Fruit fly (Drosophila melanogaster) whole organism, embryonic: ENCODE results near the gene CG4270.

ENCODE experiments used
- Bteb2 ChIP-seq: fragments of 200-800 bp; sonication (Bioruptor generic); optimal IDR thresholded peaks from 2 replicates; lab custom pipeline; 2016; ENCODE audit warnings: missing biosample characterization, missing genetic modification characterization
- CG11247 ChIP-seq: fragments of 200-800 bp; sonication (Bioruptor generic); IDR thresholded peaks from 2 replicates; pipeline ENCODE4 v1.3.6; 2022; ENCODE audit warnings: missing biosample characterization, missing genetic modification characterization
- CG11723 ChIP-seq: fragments of 200-800 bp; sonication (Bioruptor generic); optimal IDR thresholded peaks from 2 replicates; lab custom pipeline; 2017; ENCODE audit warnings: missing biosample characterization, mild to moderate bottlenecking, missing genetic modification characterization
- CG12155 ChIP-seq: fragments of 200-800 bp; sonication (Bioruptor generic); optimal IDR thresholded peaks from 3 replicates; lab custom pipeline; 2016; ENCODE audit warnings: missing biosample characterization, missing genetic modification characterization
- CG12391 ChIP-seq: fragments of 200-800 bp; sonication (Bioruptor generic); optimal IDR thresholded peaks from 3 replicates; lab custom pipeline; 2018; ENCODE audit warnings: missing biosample characterization, mild to moderate bottlenecking, missing genetic modification characterization, moderate library complexity
- CG14014 ChIP-seq: fragments of 200-800 bp; sonication (Bioruptor generic); IDR thresholded peaks from 2 replicates; pipeline ENCODE4 v1.3.6; 2022; ENCODE audit warnings: missing biosample characterization, missing genetic modification characterization
- CG16815 ChIP-seq: fragments of 200-800 bp; sonication (Bioruptor generic); optimal IDR thresholded peaks from 3 replicates; lab custom pipeline; 2017; ENCODE audit warnings: missing biosample characterization, mild to moderate bottlenecking, missing genetic modification characterization
- CG17359 ChIP-seq: fragments of 200-800 bp; sonication (Bioruptor generic); optimal IDR thresholded peaks from 3 replicates; lab custom pipeline; 2018; ENCODE audit warnings: missing biosample characterization, mild to moderate bottlenecking, missing genetic modification characterization, moderate library complexity
- CG2889 ChIP-seq: fragments of 200-800 bp; sonication (Bioruptor generic); IDR thresholded peaks from 3 replicates; pipeline ENCODE4 v1.3.6; 2022; ENCODE audit warnings: missing biosample characterization, missing genetic modification characterization
- CG5180 ChIP-seq: fragments of 200-800 bp; sonication (Bioruptor generic); optimal IDR thresholded peaks from 3 replicates; lab custom pipeline; 2017; ENCODE audit warnings: missing biosample characterization, missing genetic modification characterization, mild to moderate bottlenecking, moderate library complexity, missing genetic modification reagents
- CG6654 ChIP-seq: fragments of 200-800 bp; sonication (Bioruptor generic); optimal IDR thresholded peaks from 2 replicates; lab custom pipeline; 2017; ENCODE audit warnings: missing biosample characterization, mild to moderate bottlenecking, missing genetic modification characterization
- CG6683 ChIP-seq: fragments of 200-800 bp; sonication (Bioruptor generic); optimal IDR thresholded peaks from 2 replicates; lab custom pipeline; 2017; ENCODE audit warnings: missing biosample characterization, mild to moderate bottlenecking, missing genetic modification characterization, missing genetic modification reagents
- CG6813 ChIP-seq: fragments of 200-800 bp; sonication (Bioruptor generic); optimal IDR thresholded peaks from 2 replicates; lab custom pipeline; 2017; ENCODE audit warnings: missing biosample characterization, missing genetic modification characterization, mild to moderate bottlenecking, moderate library complexity, missing genetic modification reagents
- CG7556 ChIP-seq: fragments of 200-800 bp; sonication (Bioruptor generic); optimal IDR thresholded peaks from 2 replicates; lab custom pipeline; 2017; ENCODE audit warnings: missing biosample characterization, mild to moderate bottlenecking, missing genetic modification characterization
- CG7963 ChIP-seq: fragments of 200-800 bp; sonication (Bioruptor generic); IDR thresholded peaks from 3 replicates; pipeline ENCODE4 v1.3.6; 2022; ENCODE audit warnings: missing biosample characterization, missing genetic modification characterization; ENCODE audit not compliant: partially characterized antibody
- D19A ChIP-seq: fragments of 200-800 bp; optimal IDR thresholded peaks from 3 replicates; lab custom pipeline; 2019; ENCODE audit warnings: missing biosample characterization, mild to moderate bottlenecking, missing genetic modification characterization, moderate library complexity
- Ets97D ChIP-seq: fragments of 200-800 bp; sonication (Bioruptor generic); optimal IDR thresholded peaks from 3 replicates; lab custom pipeline; 2016; ENCODE audit warnings: missing biosample characterization, missing genetic modification characterization
- Gsc ChIP-seq: fragments of 200-800 bp; sonication (Bioruptor generic); IDR thresholded peaks from 2 replicates; pipeline ENCODE4 v1.3.6; 2022; ENCODE audit warnings: missing biosample characterization, missing genetic modification characterization
- HHEX ChIP-seq: fragments of 200-800 bp; sonication (Bioruptor generic); optimal IDR thresholded peaks from 3 replicates; lab custom pipeline; 2017; ENCODE audit warnings: missing biosample characterization, mild to moderate bottlenecking, missing genetic modification characterization, missing genetic modification reagents
- HLH4C ChIP-seq: fragments of 200-800 bp; sonication (Bioruptor generic); IDR thresholded peaks from 3 replicates; pipeline ENCODE4 v1.3.6; 2022; ENCODE audit warnings: missing biosample characterization, missing genetic modification characterization; ENCODE audit not compliant: partially characterized antibody
- HmgD ChIP-seq: fragments of 200-800 bp; sonication (Bioruptor generic); optimal IDR thresholded peaks from 3 replicates; lab custom pipeline; 2016; ENCODE audit warnings: missing biosample characterization, missing genetic modification characterization
- Side ChIP-seq: fragments of 200-800 bp; sonication (Bioruptor generic); optimal IDR thresholded peaks from 2 replicates; lab custom pipeline; 2016; ENCODE audit warnings: missing biosample characterization, missing genetic modification characterization
- ash1 ChIP-seq: fragments of 200-800 bp; sonication (Bioruptor generic); optimal IDR thresholded peaks from 2 replicates; lab custom pipeline; 2018; ENCODE audit warnings: missing biosample characterization, mild to moderate bottlenecking, missing genetic modification characterization
- az2 ChIP-seq: fragments of 200-800 bp; sonication (Bioruptor generic); optimal IDR thresholded peaks from 3 replicates; lab custom pipeline; 2016; ENCODE audit warnings: missing biosample characterization, missing genetic modification characterization
- cad ChIP-seq: fragments of >200 bp; optimal IDR thresholded peaks from 2 replicates; lab custom pipeline; 2017; ENCODE audit warnings: missing biosample characterization, missing genetic modification characterization
- croc ChIP-seq: fragments of 200-800 bp; sonication (Bioruptor generic); conservative IDR thresholded peaks from 3 replicates; pipeline ENCODE4 v1.3.6; 2022; ENCODE audit warnings: missing biosample characterization, missing genetic modification characterization
- fd102C ChIP-seq: fragments of 200-800 bp; sonication (Bioruptor generic); optimal IDR thresholded peaks from 2 replicates; lab custom pipeline; 2018; ENCODE audit warnings: missing biosample characterization, mild to moderate bottlenecking, missing genetic modification characterization, moderate library complexity
- gce ChIP-seq: fragments of 200-800 bp; sonication (Bioruptor generic); IDR thresholded peaks from 3 replicates; pipeline ENCODE4 v1.3.6; 2022; ENCODE audit warnings: missing biosample characterization, missing genetic modification characterization
- gcm2 ChIP-seq: fragments of 200-800 bp; sonication (Bioruptor generic); optimal IDR thresholded peaks from 2 replicates; lab custom pipeline; 2016; ENCODE audit warnings: missing biosample characterization, missing genetic modification characterization
- grn ChIP-seq: fragments of 200-800 bp; sonication (Bioruptor generic); optimal IDR thresholded peaks from 3 replicates; lab custom pipeline; 2017; ENCODE audit warnings: missing biosample characterization, missing genetic modification characterization
- hb ChIP-seq: fragments of 200-800 bp; sonication (Bioruptor generic); IDR thresholded peaks from 3 replicates; pipeline ENCODE4 v1.3.6; 2022; ENCODE audit warnings: missing biosample characterization, missing genetic modification characterization; ENCODE audit not compliant: partially characterized antibody
- inv ChIP-seq: fragments of 200-800 bp; sonication (Bioruptor generic); IDR thresholded peaks from 2 replicates; pipeline ENCODE4 v1.3.6; 2022; ENCODE audit warnings: missing biosample characterization, missing genetic modification characterization; ENCODE audit not compliant: partially characterized antibody
- otp ChIP-seq: fragments of 200-800 bp; sonication (Bioruptor generic); IDR thresholded peaks from 3 replicates; pipeline ENCODE4, ENCODE4 v1.3.6; 2022; ENCODE audit warnings: missing biosample characterization, missing genetic modification characterization
- p53 ChIP-seq: fragments of 200-800 bp; sonication (Bioruptor generic); optimal IDR thresholded peaks from 2 replicates; lab custom pipeline; 2016; ENCODE audit warnings: missing biosample characterization, missing genetic modification characterization
- pb ChIP-seq: fragments of 200-800 bp; sonication (Bioruptor generic); optimal IDR thresholded peaks from 3 replicates; lab custom pipeline; 2016; ENCODE audit warnings: missing biosample characterization, missing genetic modification characterization
- ranshi ChIP-seq: fragments of 200-800 bp; sonication (Bioruptor generic); IDR thresholded peaks from 2 replicates; pipeline ENCODE4 v1.3.6; 2022; ENCODE audit warnings: missing biosample characterization, missing genetic modification characterization
- salm ChIP-seq: fragments of 200-800 bp; sonication (Bioruptor generic); optimal IDR thresholded peaks from 2 replicates; lab custom pipeline; 2018; ENCODE audit warnings: missing biosample characterization, mild to moderate bottlenecking, missing genetic modification characterization
- sim ChIP-seq: fragments of 200-800 bp; sonication (Bioruptor generic); IDR thresholded peaks from 2 replicates; pipeline ENCODE4 v1.3.6; 2022; ENCODE audit warnings: missing biosample characterization, missing genetic modification characterization
- sr ChIP-seq: fragments of 200-800 bp; sonication (Bioruptor generic); IDR thresholded peaks from 3 replicates; pipeline ENCODE4 v1.3.6; 2022; ENCODE audit warnings: missing biosample characterization, missing genetic modification characterization
- sug ChIP-seq: fragments of 200-800 bp; optimal IDR thresholded peaks from 2 replicates; lab custom pipeline; 2019; ENCODE audit warnings: missing biosample characterization, mild to moderate bottlenecking, missing genetic modification characterization, moderate library complexity
- wek ChIP-seq: fragments of 200-800 bp; sonication (Bioruptor generic); optimal IDR thresholded peaks from 3 replicates; lab custom pipeline; 2018; ENCODE audit warnings: missing biosample characterization, mild to moderate bottlenecking, missing genetic modification characterization, moderate library complexity

The CG4270 gene

dm6 chr2L:2269040-2269439 is 5.8 kb downstream of the CG4270 start, which contains the start of gene CG17242:
CG17242 (minus strand) TSS chr2L:2269140.
- TF ChIP-seq HmgD (GFP tag; lab: Kevin White, UChicago) (no peak), CG6813 (GFP tag; lab: Kevin White, UChicago) (no peak), gce (GFP tag; lab: Robert Waterston, UW) (no peak), HHEX (GFP tag; lab: Kevin White, UChicago) (no peak), Side (GFP tag; lab: Kevin White, UChicago) (no peak), CG6654 (no peak), cad (GFP tag; lab: Kevin White, UChicago) (no peak), CG11723 (GFP tag; lab: Kevin White, UChicago) (no peak), grn (no peak), gcm2 (GFP tag; lab: Kevin White, UChicago) (no peak), CG6683 (GFP tag; lab: Kevin White, UChicago) (no peak), CG11247 (GFP tag; lab: Robert Waterston, UW) (no peak), p53 (no peak), sug (tag; lab: Kevin White, UChicago) (no peak), pb (GFP tag; lab: Kevin White, UChicago) (no peak), CG12391 (tag; lab: Kevin White, UChicago) (no peak), hb (no peak), CG2889 (GFP tag; lab: Robert Waterston, UW) (no peak)
- TF ChIP-seq, all 482 proteins: peak for 0

- TF ChIP-seq CG17359 (tag; lab: Kevin White, UChicago): no peak
- TF ChIP-seq ash1 (GFP tag; lab: Kevin White, UChicago): no peak
- no peak for TF ChIP-seq sim (GFP tag; lab: Robert Waterston, UW)
- no peak for TF ChIP-seq fd102C (GFP tag; lab: Kevin White, UChicago)
- no peak for TF ChIP-seq ranshi
- TF ChIP-seq CG14014 (GFP tag; lab: Robert Waterston, UW): no peak
- no peak for TF ChIP-seq CG7963
- no peak for TF ChIP-seq D19A (tag; lab: Kevin White, UChicago)
- no peak for TF ChIP-seq Ets97D (GFP tag; lab: Kevin White, UChicago)
- no peak for TF ChIP-seq CG12155 (GFP tag; lab: Kevin White, UChicago)
Measured at dm6 chr2L:2284863-2285262, 21.6 kb downstream of the CG4270 start, which contains the start of gene CG4271. CG4271 (plus strand) TSS chr2L:2285163.

dm6 chr2L:2286773-2287172 is 23.5 kb downstream of the CG4270 start, which contains the start of gene CG31681:
CG31681 (minus strand) TSS chr2L:2286873.
- TF ChIP-seq Gsc (no peak), salm (no peak), Bteb2 (GFP tag; lab: Kevin White, UChicago) (no peak), CG5180 (GFP tag; lab: Kevin White, UChicago) (no peak), az2 (GFP tag; lab: Kevin White, UChicago) (no peak), HLH4C (no peak), inv (GFP tag; lab: Robert Waterston, UW) (no peak), CG7556 (no peak), otp (GFP tag; lab: Robert Waterston, UW) (no peak), wek (GFP tag; lab: Kevin White, UChicago) (no peak), CG16815 (GFP tag; lab: Kevin White, UChicago) (no peak), croc (no peak), sr (no peak)
